Fruit fly (Drosophila melanogaster) whole organism, embryonic: Measurements from ENCODE around the gene CG15534.

Experiments
- Asciz ChIP-seq: fragments of 200-800 bp; sonication (Bioruptor generic); optimal IDR thresholded peaks from 2 replicates; lab custom pipeline; 2017; ENCODE audit warnings: missing biosample characterization, mild to moderate bottlenecking, missing genetic modification characterization, missing genetic modification reagents
- BEAF-32 ChIP-seq: fragments of 200-800 bp; sonication (Bioruptor generic); optimal IDR thresholded peaks from 3 replicates; lab custom pipeline; 2017; ENCODE audit warnings: missing biosample characterization, missing genetic modification characterization, mild to moderate bottlenecking, moderate library complexity, missing genetic modification reagents
- CG1529 ChIP-seq: fragments of 200-800 bp; sonication (Bioruptor generic); optimal IDR thresholded peaks from 3 replicates; lab custom pipeline; 2018; ENCODE audit warnings: missing biosample characterization, missing genetic modification characterization
- CG18262 ChIP-seq: fragments of 200-800 bp; optimal IDR thresholded peaks from 3 replicates; lab custom pipeline; 2019; ENCODE audit warnings: missing biosample characterization, mild to moderate bottlenecking, missing genetic modification characterization, moderate library complexity
- CG32772 ChIP-seq: fragments of 200-800 bp; sonication (Bioruptor generic); IDR thresholded peaks from 2 replicates; pipeline ENCODE4 v1.3.6; 2022; ENCODE audit warnings: missing biosample characterization, missing genetic modification characterization
- CG34376 ChIP-seq: fragments of 200-800 bp; sonication (Bioruptor generic); optimal IDR thresholded peaks from 2 replicates; lab custom pipeline; 2018; ENCODE audit warnings: missing biosample characterization, mild to moderate bottlenecking, missing genetic modification characterization
- CG3847 ChIP-seq: fragments of 200-800 bp; sonication (Bioruptor generic); IDR thresholded peaks from 2 replicates; pipeline ENCODE4 v1.3.6; 2022; ENCODE audit warnings: missing biosample characterization, missing genetic modification characterization
- CG6765 ChIP-seq: fragments of 200-800 bp; sonication (Bioruptor generic); optimal IDR thresholded peaks from 3 replicates; lab custom pipeline; 2017; ENCODE audit warnings: missing biosample characterization, mild to moderate bottlenecking, missing genetic modification characterization
- CG8478 ChIP-seq: fragments of >200 bp; optimal IDR thresholded peaks from 2 replicates; lab custom pipeline; 2018
- CG9215 ChIP-seq: fragments of 200-800 bp; sonication (Bioruptor generic); IDR thresholded peaks from 2 replicates; pipeline ENCODE4 v1.3.6; 2022; ENCODE audit warnings: missing biosample characterization, missing genetic modification characterization
- Dp ChIP-seq: fragments of 200-800 bp; sonication (Bioruptor generic); optimal IDR thresholded peaks from 2 replicates; lab custom pipeline; 2018; ENCODE audit warnings: missing biosample characterization, mild to moderate bottlenecking, missing genetic modification characterization, moderate library complexity
- E2f2 ChIP-seq: fragments of 200-800 bp; sonication (Bioruptor generic); IDR thresholded peaks from 2 replicates; pipeline ENCODE4 v1.3.6; 2022; ENCODE audit warnings: missing biosample characterization, missing genetic modification characterization
- Ets65A ChIP-seq: fragments of 200-800 bp; sonication (Bioruptor generic); peaks from one replicate; lab custom pipeline; 2016; ENCODE audit warnings: missing biosample characterization, missing genetic modification characterization
- HLHmδ ChIP-seq: fragments of 200-800 bp; sonication (Bioruptor generic); optimal IDR thresholded peaks from 2 replicates; lab custom pipeline; 2018; ENCODE audit warnings: missing biosample characterization, mild to moderate bottlenecking, missing genetic modification characterization, moderate library complexity
- HmgD ChIP-seq: fragments of 200-800 bp; sonication (Bioruptor generic); optimal IDR thresholded peaks from 3 replicates; lab custom pipeline; 2016; ENCODE audit warnings: missing biosample characterization, missing genetic modification characterization
- HmgZ ChIP-seq: fragments of 200-800 bp; sonication (Bioruptor generic); optimal IDR thresholded peaks from 2 replicates; lab custom pipeline; 2018; ENCODE audit warnings: missing biosample characterization, mild to moderate bottlenecking, missing genetic modification characterization
- Myb ChIP-seq: fragments of 200-800 bp; sonication (Bioruptor generic); optimal IDR thresholded peaks from 2 replicates; lab custom pipeline; 2016; ENCODE audit warnings: missing biosample characterization, missing genetic modification characterization
- Nf-YA ChIP-seq: fragments of 200-800 bp; sonication (Bioruptor generic); IDR thresholded peaks from 2 replicates; pipeline ENCODE4 v1.3.6; 2022; ENCODE audit warnings: missing biosample characterization, missing genetic modification characterization
- Opbp ChIP-seq: fragments of 200-800 bp; sonication (Bioruptor generic); IDR thresholded peaks from 3 replicates; pipeline ENCODE4 v1.3.6; 2022; ENCODE audit warnings: missing biosample characterization, missing genetic modification characterization; ENCODE audit not compliant: partially characterized antibody
- Six4 ChIP-seq: fragments of 200-800 bp; sonication (Bioruptor generic); optimal IDR thresholded peaks from 2 replicates; lab custom pipeline; 2016; ENCODE audit warnings: missing biosample characterization, missing genetic modification characterization
- Sry-δ ChIP-seq: fragments of 200-800 bp; sonication (Bioruptor generic); optimal IDR thresholded peaks from 2 replicates; lab custom pipeline; 2016; ENCODE audit warnings: missing biosample characterization, missing genetic modification characterization
- Xbp1 ChIP-seq: fragments of 200-800 bp; sonication (Bioruptor generic); optimal IDR thresholded peaks from 3 replicates; lab custom pipeline; 2016; ENCODE audit warnings: missing biosample characterization, mild to moderate bottlenecking, missing genetic modification characterization
- abd-A ChIP-seq: fragments of 200-800 bp; sonication (Bioruptor generic); optimal IDR thresholded peaks from 3 replicates; lab custom pipeline; 2019; ENCODE audit warnings: missing biosample characterization, mild to moderate bottlenecking, missing genetic modification characterization, moderate library complexity
- aop ChIP-seq: fragments of 200-800 bp; sonication (Bioruptor generic); IDR thresholded peaks from 2 replicates; pipeline ENCODE4 v1.3.6; 2022; ENCODE audit warnings: missing biosample characterization, missing genetic modification characterization
- bbx ChIP-seq: fragments of 200-800 bp; sonication (Bioruptor generic); IDR thresholded peaks from 2 replicates; pipeline ENCODE4 v1.3.6; 2022; ENCODE audit warnings: missing biosample characterization, missing genetic modification characterization; ENCODE audit not compliant: partially characterized antibody
- bigmax ChIP-seq: fragments of 200-800 bp; sonication (Bioruptor generic); optimal IDR thresholded peaks from 2 replicates; lab custom pipeline; 2018; ENCODE audit warnings: missing biosample characterization, mild to moderate bottlenecking, missing genetic modification characterization
- chn ChIP-seq: fragments of 200-800 bp; sonication (Bioruptor generic); optimal IDR thresholded peaks from 2 replicates; lab custom pipeline; 2016; ENCODE audit warnings: missing biosample characterization, missing genetic modification characterization
- cwo ChIP-seq: fragments of 200-800 bp; sonication (Bioruptor generic); optimal IDR thresholded peaks from 3 replicates; lab custom pipeline; 2017; ENCODE audit warnings: missing biosample characterization, missing genetic modification characterization, mild to moderate bottlenecking, moderate library complexity, missing genetic modification reagents
- da ChIP-seq: fragments of 200-800 bp; sonication (Bioruptor generic); optimal IDR thresholded peaks from 2 replicates; lab custom pipeline; 2016; ENCODE audit warnings: missing biosample characterization, missing genetic modification characterization
- exex ChIP-seq: fragments of 200-800 bp; sonication (Bioruptor generic); optimal IDR thresholded peaks from 4 replicates; lab custom pipeline; 2018; ENCODE audit warnings: missing biosample characterization, mild to moderate bottlenecking, missing genetic modification characterization, moderate library complexity
- gem ChIP-seq: fragments of 200-800 bp; sonication (Bioruptor generic); optimal IDR thresholded peaks from 2 replicates; lab custom pipeline; 2019; ENCODE audit warnings: missing biosample characterization, mild to moderate bottlenecking, missing genetic modification characterization, moderate library complexity
- hkb ChIP-seq, 2 experiments: fragments of 200-800 bp in 1 of 2; fragments of >200 bp in 1 of 2; sonication (Bioruptor generic) in 1 of 2; IDR thresholded peaks in 1 of 2; optimal IDR thresholded peaks in 1 of 2; 2 replicates each; pipeline versions ENCODE4 v1.3.6 to Lab custom; 2017 to 2022; ENCODE audit warnings: missing biosample characterization in 1 of 2, missing genetic modification characterization in 1 of 2
- nmo ChIP-seq: fragments of 200-800 bp; sonication (Bioruptor generic); optimal IDR thresholded peaks from 2 replicates; lab custom pipeline; 2018; ENCODE audit warnings: missing biosample characterization, mild to moderate bottlenecking, missing genetic modification characterization, moderate library complexity
- otp ChIP-seq: fragments of 200-800 bp; sonication (Bioruptor generic); IDR thresholded peaks from 3 replicates; pipeline ENCODE4, ENCODE4 v1.3.6; 2022; ENCODE audit warnings: missing biosample characterization, missing genetic modification characterization
- seq ChIP-seq: fragments of 200-800 bp; sonication (Bioruptor generic); IDR thresholded peaks from 2 replicates; pipeline ENCODE4 v1.3.6; 2022; ENCODE audit warnings: missing biosample characterization, missing genetic modification characterization
- sima ChIP-seq: fragments of 200-800 bp; sonication (Bioruptor generic); optimal IDR thresholded peaks from 2 replicates; lab custom pipeline; 2016; ENCODE audit warnings: missing biosample characterization, missing genetic modification characterization
- sug ChIP-seq: fragments of 200-800 bp; optimal IDR thresholded peaks from 2 replicates; lab custom pipeline; 2019; ENCODE audit warnings: missing biosample characterization, mild to moderate bottlenecking, missing genetic modification characterization, moderate library complexity

Gene CG15534

dm6 chr3R:30427805-30428359 is 4.0 kb upstream of the CG15534 start, which contains the start of gene CG2218 (continued):
- TF ChIP-seq HLHmδ (GFP tag; lab: Kevin White, UChicago) (no peak), nmo (GFP tag; lab: Kevin White, UChicago) (peak; percentile 14), aop (GFP tag; lab: Robert Waterston, UW) (no peak), Myb (peak; percentile 65), Sry-δ (GFP tag; lab: Kevin White, UChicago) (peak; percentile 67), CG3847 (GFP tag; lab: Robert Waterston, UW) (peak; percentile 69), Opbp (peak; percentile 65; the same call in 2 of the 3 replicates), chn (GFP tag; lab: Kevin White, UChicago) (peak; percentile 5), BEAF-32 (peak; percentile 59), hkb (optimal IDR thresholded peaks at IDR 0.05; lab: Kevin White, UChicago) (no peak), hkb (GFP tag; IDR thresholded peaks at IDR 0.05; lab: Robert Waterston, UW) (peak; percentile 33; the same call in 1 of the 2 replicates)

dm6 chr3R:30428459-30428858 is 3.4 kb upstream of the CG15534 start, which contains the start of gene CG15533:
CG15533 (plus strand) TSS chr3R:30428820.
- TF ChIP-seq Ets65A (GFP tag; lab: Kevin White, UChicago) (peak; percentile 52), Nf-YA (no peak), HmgD (GFP tag; lab: Kevin White, UChicago) (no peak), Xbp1 (GFP tag; lab: Kevin White, UChicago) (no peak), CG1529 (GFP tag; lab: Kevin White, UChicago) (no peak), exex (tag; lab: Kevin White, UChicago) (peak; percentile 88), cwo (GFP tag; lab: Kevin White, UChicago) (peak; percentile 2), da (GFP tag; lab: Kevin White, UChicago) (no peak), sug (tag; lab: Kevin White, UChicago) (peak; percentile 94)

dm6 chr3R:30443549-30444133 is 11.8 kb downstream of the CG15534 start, which contains the start of gene CG15537:
CG15537 (minus strand) TSS chr3R:30443599.
- TF ChIP-seq HmgZ (tag; lab: Kevin White, UChicago): no peak
- TF ChIP-seq CG9215 (GFP tag; lab: Robert Waterston, UW): peak; percentile 44; the same call in 1 of the 2 replicates
- no peak for TF ChIP-seq CG34376 (GFP tag; lab: Kevin White, UChicago)
- TF ChIP-seq Asciz (GFP tag; lab: Kevin White, UChicago): no peak
- no peak for TF ChIP-seq CG18262 (tag; lab: Kevin White, UChicago)
- TF ChIP-seq E2f2 (GFP tag; lab: Robert Waterston, UW): peak; percentile 49; the same call in 1 of the 2 replicates
- peak; percentile 58 for TF ChIP-seq Dp (GFP tag; lab: Kevin White, UChicago)
- TF ChIP-seq sima (GFP tag; lab: Kevin White, UChicago): no peak
- TF ChIP-seq bigmax: no peak
- no peak for TF ChIP-seq seq (GFP tag; lab: Robert Waterston, UW)
- no peak for TF ChIP-seq abd-A (tag; lab: Kevin White, UChicago)
- TF ChIP-seq Six4 (GFP tag; lab: Kevin White, UChicago): no peak

- TF ChIP-seq Sry-δ (GFP tag; lab: Kevin White, UChicago): no peak
- no peak for TF ChIP-seq CG32772 (GFP tag; lab: Robert Waterston, UW)
- TF ChIP-seq CG8478 (lab: Kevin White, UChicago): no peak
- TF ChIP-seq CG6765: no peak
- no peak for TF ChIP-seq gem (tag; lab: Kevin White, UChicago)
- TF ChIP-seq otp: no peak
- TF ChIP-seq bbx (GFP tag; lab: Robert Waterston, UW): no peak
Measured at dm6 chr3R:30444946-30445345, 13.1 kb downstream of the CG15534 start, which contains the start of gene Osi23. Osi23 (minus strand) TSS chr3R:30445046.
